Worm (Caenorhabditis elegans): ENCODE data around the gene cisd-3.1.

The cisd-3.1 gene

ce11 chrIII:4548739-4549138, 6.1 kb downstream of the cisd-3.1 start, which contains the start of gene M88.4:
Gene M88.4, plus strand, starts transcription at chrIII:4549039.
- TF ChIP-seq pat-9 (tag; optimal IDR thresholded peaks at IDR 0.05) (no peak), odd-2 (tag; optimal IDR thresholded peaks at IDR 0.05) (no peak), Y22D7AL.16 (tag; optimal IDR thresholded peaks at IDR 0.05) (no peak), pqm-1 (tag; optimal IDR thresholded peaks at IDR 0.05) (no peak)

ce11 chrIII:4551963-4552362, 9.3 kb downstream of the cisd-3.1 start:
- TF ChIP-seq fkh-10 (GFP tag; optimal IDR thresholded peaks at IDR 0.05) (no peak), ceh-2 (tag; optimal IDR thresholded peaks at IDR 0.05) (peak; percentile 25), ceh-6 (GFP tag; optimal IDR thresholded peaks at IDR 0.05) (no peak), ceh-18 (tag; optimal IDR thresholded peaks at IDR 0.05) (peak; percentile 34), lin-11 (tag; optimal IDR thresholded peaks at IDR 0.05) (no peak)

ce11 chrIII:4552872-4553271, 10.2 kb downstream of the cisd-3.1 start:
- no peak for TF ChIP-seq unc-42 (tag; optimal IDR thresholded peaks at IDR 0.05)
- peak; percentile 55 for TF ChIP-seq elt-2 (tag; optimal IDR thresholded peaks at IDR 0.05)
- TF ChIP-seq fax-1 (tag; optimal IDR thresholded peaks at IDR 0.05): no peak

ce11 chrIII:4553316-4553715, 10.6 kb downstream of the cisd-3.1 start, which contains the start of gene imph-1:
Gene imph-1, plus strand, starts transcription at chrIII:4553616.
- TF ChIP-seq C38D4.7 (GFP tag; optimal IDR thresholded peaks at IDR 0.05) (no peak), ahr-1 (tag; optimal IDR thresholded peaks at IDR 0.05) (no peak), pqm-1 (tag; optimal IDR thresholded peaks at IDR 0.05) (no peak), pax-1 (tag; optimal IDR thresholded peaks at IDR 0.05) (no peak), fax-1 (tag; optimal IDR thresholded peaks at IDR 0.05) (no peak), npax-4 (tag; optimal IDR thresholded peaks at IDR 0.05) (no peak), F13H6.1 (tag; optimal IDR thresholded peaks at IDR 0.05) (no peak), fkh-6 (tag; optimal IDR thresholded peaks at IDR 0.05) (no peak), lin-11 (tag; optimal IDR thresholded peaks at IDR 0.05) (no peak)

ce11 chrIII:4555345-4555744, 12.7 kb downstream of the cisd-3.1 start:
- TF ChIP-seq dve-1 (tag; optimal IDR thresholded peaks at IDR 0.05) (no peak), unc-42 (tag; optimal IDR thresholded peaks at IDR 0.05) (peak; percentile 33)

- TF ChIP-seq unc-86 (tag; optimal IDR thresholded peaks at IDR 0.05): no peak
- peak; percentile 52 for TF ChIP-seq ama-1 (optimal IDR thresholded peaks at IDR 0.05)
- no peak for TF ChIP-seq sdc-2 (tag; optimal IDR thresholded peaks at IDR 0.05)
- TF ChIP-seq fax-1 (tag; optimal IDR thresholded peaks at IDR 0.05): no peak
- TF ChIP-seq unc-55 (GFP tag; optimal IDR thresholded peaks at IDR 0.05): peak; percentile 67
- peak; percentile 64 for TF ChIP-seq ceh-34 (tag; optimal IDR thresholded peaks at IDR 0.05)
- TF ChIP-seq hlh-30 (tag; optimal IDR thresholded peaks at IDR 0.05; ENCODE audit: insufficient read depth): peak; percentile 26
- TF ChIP-seq nhr-11 (tag; optimal IDR thresholded peaks at IDR 0.05): no peak
- TF ChIP-seq ets-4 (tag; optimal IDR thresholded peaks at IDR 0.05): peak; percentile 26
- no peak for TF ChIP-seq Y22D7AL.16 (tag; optimal IDR thresholded peaks at IDR 0.05)
- peak; percentile 7 for TF ChIP-seq unc-42 (tag; optimal IDR thresholded peaks at IDR 0.05)
- no peak for TF ChIP-seq ceh-2 (tag; optimal IDR thresholded peaks at IDR 0.05)
- no peak for TF ChIP-seq dmd-4 (tag; optimal IDR thresholded peaks at IDR 0.05; ENCODE audit: borderline replicate concordance)
- TF ChIP-seq F13H6.1 (tag; optimal IDR thresholded peaks at IDR 0.05): peak; percentile 41
- no peak for TF ChIP-seq pha-2 (tag; optimal IDR thresholded peaks at IDR 0.05)
- TF ChIP-seq ttx-3 (tag; optimal IDR thresholded peaks at IDR 0.05): no peak
- TF ChIP-seq ahr-1 (tag; optimal IDR thresholded peaks at IDR 0.05): no peak
- no peak for TF ChIP-seq nhr-232 (tag; optimal IDR thresholded peaks at IDR 0.05)
- TF ChIP-seq ceh-22 (tag; optimal IDR thresholded peaks at IDR 0.05): no peak
- no peak for TF ChIP-seq madf-2 (tag; optimal IDR thresholded peaks at IDR 0.05)
- TF ChIP-seq nfya-1 (tag; optimal IDR thresholded peaks at IDR 0.05): peak; percentile 81
- no peak for TF ChIP-seq unc-3 (GFP tag; conservative IDR thresholded peaks at IDR 0.05)
- no peak for TF ChIP-seq unc-3 (tag; optimal IDR thresholded peaks at IDR 0.05)
- peak; percentile 66 for TF ChIP-seq ceh-31 (tag; optimal IDR thresholded peaks at IDR 0.05)
- peak; percentile 23 for TF ChIP-seq pax-1 (tag; optimal IDR thresholded peaks at IDR 0.05)
- no peak for TF ChIP-seq rnt-1 (tag; optimal IDR thresholded peaks at IDR 0.05)
- TF ChIP-seq pag-3 (tag; optimal IDR thresholded peaks at IDR 0.05; ENCODE audit: borderline replicate concordance): no peak
- TF ChIP-seq sox-2 (GFP tag; IDR thresholded peaks at IDR 0.05): no peak
- TF ChIP-seq tbx-2 (tag; optimal IDR thresholded peaks at IDR 0.05): peak; percentile 48
- TF ChIP-seq hlh-15 (tag; optimal IDR thresholded peaks at IDR 0.05): no peak
Observed at ce11 chrIII:4560393-4560890, 17.8 kb downstream of the cisd-3.1 start.

Data from whole organism, late embryonic.